Fruit fly (Drosophila melanogaster): Measurements from ENCODE around the gene CG10343.

DNA sequence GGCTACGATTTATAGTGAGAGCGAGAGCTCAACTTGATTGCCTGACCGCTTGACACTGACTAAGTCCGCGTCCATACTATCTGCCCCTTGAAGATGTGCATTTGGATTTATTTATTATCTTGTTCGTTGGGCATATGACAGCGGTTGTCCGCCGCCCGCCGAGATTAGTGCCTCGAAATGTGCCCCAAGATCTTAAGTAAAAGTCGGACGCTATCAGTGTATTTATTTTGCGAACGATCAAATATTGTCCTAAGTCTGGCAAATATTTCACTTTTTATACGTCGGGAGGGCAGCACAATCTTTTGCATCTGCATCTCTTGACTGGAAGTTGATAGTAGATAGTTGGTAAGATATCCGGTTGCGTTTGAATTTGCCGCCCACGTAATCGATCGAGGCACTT, 10.4 kb downstream of the CG10343 start, which contains the start of gene Irk3:
- no peak for TF ChIP-seq fd59A (GFP tag; optimal IDR thresholded peaks at IDR 0.05)
- TF ChIP-seq CG6792 (GFP tag; optimal IDR thresholded peaks at IDR 0.05): no peak
- no peak for TF ChIP-seq svp (GFP tag)
- no peak for TF ChIP-seq CG11762 (GFP tag; optimal IDR thresholded peaks at IDR 0.05; ENCODE audit: insufficient read depth)
- TF ChIP-seq Gug (GFP tag; IDR thresholded peaks at IDR 0.05): no peak
- TF ChIP-seq Ets96B (tag; optimal IDR thresholded peaks at IDR 0.05): no peak
- no peak for TF ChIP-seq Sox14 (GFP tag; optimal IDR thresholded peaks at IDR 0.05)
- TF ChIP-seq esn (GFP tag; optimal IDR thresholded peaks at IDR 0.05): no peak
